Fruit fly (Drosophila melanogaster): Measurements from ENCODE around the gene CG12155.
A peak's percentile ranks its signal among the peaks of the same experiment; 100 is the strongest.

Gene CG12155

DNA sequence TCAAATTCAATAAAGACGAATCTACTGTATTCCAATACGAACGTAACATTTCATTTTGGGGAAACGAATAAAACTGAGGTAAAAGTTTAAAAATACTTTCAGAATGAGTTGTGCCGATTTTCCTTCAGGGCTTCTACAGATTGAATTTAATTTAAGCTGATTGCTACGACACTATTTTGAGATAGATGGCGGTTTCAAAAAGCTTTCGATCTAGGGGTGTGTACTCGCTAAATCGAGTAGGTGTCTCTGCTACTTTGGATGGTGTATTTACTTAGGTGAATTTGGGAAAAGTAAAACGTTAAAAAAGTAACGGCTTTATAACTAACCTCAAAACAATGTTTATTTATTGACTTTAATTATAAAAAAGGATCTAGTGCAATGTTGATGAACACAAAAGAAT is 49.7 kb upstream of the CG12155 start:
- TF ChIP-seq sens (GFP tag) = no peak
- TF ChIP-seq CG1233 (GFP tag; optimal IDR thresholded peaks at IDR 0.05) = no peak
- peak; percentile 84 for TF ChIP-seq stwl (tag; optimal IDR thresholded peaks at IDR 0.05)
- peak; percentile 69 for TF ChIP-seq Ets97D (GFP tag; optimal IDR thresholded peaks at IDR 0.05)
- TF ChIP-seq CG18011 (GFP tag; optimal IDR thresholded peaks at IDR 0.05) = peak; percentile 97
- no peak for TF ChIP-seq Fer2 (tag; optimal IDR thresholded peaks at IDR 0.05)
- TF ChIP-seq scrt (GFP tag; optimal IDR thresholded peaks at IDR 0.05) = no peak
- no peak for TF ChIP-seq unc-4 (GFP tag; IDR thresholded peaks at IDR 0.05; ENCODE audit: partially characterized antibody)
- TF ChIP-seq Neu2 (GFP tag; optimal IDR thresholded peaks at IDR 0.05; ENCODE audit: borderline replicate concordance) = no peak
- TF ChIP-seq Med (GFP tag) = no peak
- no peak for TF ChIP-seq HLH54F (GFP tag; optimal IDR thresholded peaks at IDR 0.05)
- no peak for TF ChIP-seq zen2 (GFP tag; IDR thresholded peaks at IDR 0.05; ENCODE audit: partially characterized antibody)
- TF ChIP-seq CG15073 (GFP tag; optimal IDR thresholded peaks at IDR 0.05) = no peak
- TF ChIP-seq Meics (GFP tag; optimal IDR thresholded peaks at IDR 0.05) = no peak
- no peak for TF ChIP-seq luna (GFP tag; optimal IDR thresholded peaks at IDR 0.05)
- TF ChIP-seq al (GFP tag; IDR thresholded peaks at IDR 0.05) = no peak
- peak; percentile 19 for TF ChIP-seq gro (GFP tag; optimal IDR thresholded peaks at IDR 0.05)
- TF ChIP-seq Opbp (GFP tag; IDR thresholded peaks at IDR 0.05; ENCODE audit: partially characterized antibody) = no peak
- no peak for TF ChIP-seq ttk (GFP tag; IDR thresholded peaks at IDR 0.05)
- TF ChIP-seq CG4282 (GFP tag; optimal IDR thresholded peaks at IDR 0.05) = no peak
- no peak for TF ChIP-seq CG14014 (GFP tag; IDR thresholded peaks at IDR 0.05)
- TF ChIP-seq Dref (GFP tag; IDR thresholded peaks at IDR 0.05) = no peak
- no peak for TF ChIP-seq rib (GFP tag; IDR thresholded peaks at IDR 0.05)
- no peak for TF ChIP-seq psq (GFP tag; optimal IDR thresholded peaks at IDR 0.05)
- TF ChIP-seq Fer3 (tag; optimal IDR thresholded peaks at IDR 0.05) = no peak
- no peak for TF ChIP-seq CG7271 (tag; optimal IDR thresholded peaks at IDR 0.05)
- no peak for TF ChIP-seq Elba2 (GFP tag; optimal IDR thresholded peaks at IDR 0.05)
- TF ChIP-seq CG18476 (GFP tag; optimal IDR thresholded peaks at IDR 0.05) = no peak
- no peak for TF ChIP-seq CG13624 (GFP tag; optimal IDR thresholded peaks at IDR 0.05)
- peak; percentile 48 for TF ChIP-seq gfzf (GFP tag; optimal IDR thresholded peaks at IDR 0.05)
- TF ChIP-seq fd3F (GFP tag; optimal IDR thresholded peaks at IDR 0.05) = no peak
- TF ChIP-seq tio (GFP tag; optimal IDR thresholded peaks at IDR 0.05) = no peak
- no peak for TF ChIP-seq abd-A (tag; optimal IDR thresholded peaks at IDR 0.05)
- no peak for TF ChIP-seq CG11723 (GFP tag; optimal IDR thresholded peaks at IDR 0.05)
- no peak for TF ChIP-seq CG42726 (GFP tag; IDR thresholded peaks at IDR 0.05; ENCODE audit: partially characterized antibody)
- no peak for TF ChIP-seq CG6683 (GFP tag; optimal IDR thresholded peaks at IDR 0.05)
- TF ChIP-seq CG14965 (GFP tag; optimal IDR thresholded peaks at IDR 0.05; ENCODE audit: borderline replicate concordance) = no peak
- TF ChIP-seq vvl (GFP tag; IDR thresholded peaks at IDR 0.05) = no peak
- no peak for TF ChIP-seq CG1832 (GFP tag; optimal IDR thresholded peaks at IDR 0.05)
- peak; percentile 1 for TF ChIP-seq CG12391 (tag; optimal IDR thresholded peaks at IDR 0.05)
- no peak for TF ChIP-seq Nf-YA (GFP tag; IDR thresholded peaks at IDR 0.05)
- no peak for TF ChIP-seq slou (GFP tag; optimal IDR thresholded peaks at IDR 0.05)
- no peak for TF ChIP-seq cg (GFP tag; optimal IDR thresholded peaks at IDR 0.05)
- no peak for TF ChIP-seq z (GFP tag; IDR thresholded peaks at IDR 0.05)
- no peak for TF ChIP-seq tgo (GFP tag; IDR thresholded peaks at IDR 0.05)
- TF ChIP-seq CG31365 (tag; optimal IDR thresholded peaks at IDR 0.05) = no peak
- TF ChIP-seq CG34422 (GFP tag; IDR thresholded peaks at IDR 0.05) = no peak
- no peak for TF ChIP-seq CG18764 (GFP tag; optimal IDR thresholded peaks at IDR 0.05)
- no peak for TF ChIP-seq NC2α (GFP tag; optimal IDR thresholded peaks at IDR 0.05)
- no peak for TF ChIP-seq Sox100B (GFP tag; optimal IDR thresholded peaks at IDR 0.05)
- no peak for TF ChIP-seq CG7357 (GFP tag; IDR thresholded peaks at IDR 0.05)
- no peak for TF ChIP-seq ssp (GFP tag; IDR thresholded peaks at IDR 0.05)

Data from whole organism, embryonic.